Worm (Caenorhabditis elegans) whole organism, L3 larva: Measurements from ENCODE around the gene ubq-2.

ENCODE experiments used
- ama-1 ChIP-seq: fragments of 150-350 bp; optimal IDR thresholded peaks from 2 replicates; lab custom pipeline; 2018
- ceh-28 ChIP-seq: fragments of 150-350 bp; optimal IDR thresholded peaks from 2 replicates; lab custom pipeline; 2014; ENCODE audit warnings: missing biosample characterization, missing genetic modification reagents, missing genetic modification characterization
- daf-12 ChIP-seq: fragments of 150-350 bp; optimal IDR thresholded peaks from 2 replicates; lab custom pipeline; 2014; ENCODE audit warnings: missing biosample characterization, missing genetic modification reagents, missing genetic modification characterization
- elt-1 ChIP-seq: fragments of 150-350 bp; optimal IDR thresholded peaks from 2 replicates; lab custom pipeline; 2014; ENCODE audit warnings: missing biosample characterization, missing genetic modification characterization
- elt-2 ChIP-seq: sonication (generic microtip); optimal IDR thresholded peaks from 2 replicates; lab custom pipeline; 2016; ENCODE audit warnings: missing genetic modification reagents, mild to moderate bottlenecking, missing genetic modification characterization, missing compliant biosample characterization
- fkh-10 ChIP-seq: sonication (generic microtip); optimal IDR thresholded peaks from 2 replicates; lab custom pipeline; 2017; ENCODE audit warnings: missing biosample characterization, missing genetic modification reagents, missing genetic modification characterization
- nfya-1 ChIP-seq: sonication (generic microtip); optimal IDR thresholded peaks from 2 replicates; lab custom pipeline; 2017; ENCODE audit warnings: missing genetic modification characterization, mild to moderate bottlenecking, missing compliant biosample characterization, antibody characterized with exemption, moderate library complexity; ENCODE audit not compliant: insufficient read depth
- nhr-237 ChIP-seq: fragments of 150-350 bp; optimal IDR thresholded peaks from 2 replicates; lab custom pipeline; 2014; ENCODE audit warnings: missing biosample characterization, missing genetic modification characterization
- nhr-25 ChIP-seq: sonication (generic microtip); optimal IDR thresholded peaks from 2 replicates; lab custom pipeline; 2017; ENCODE audit warnings: missing biosample characterization, missing genetic modification characterization
- nhr-28 ChIP-seq: fragments of 150-350 bp; optimal IDR thresholded peaks from 2 replicates; lab custom pipeline; 2014; ENCODE audit warnings: missing biosample characterization, missing genetic modification characterization
- snpc-4 ChIP-seq: fragments of 150-350 bp; optimal IDR thresholded peaks from 2 replicates; lab custom pipeline; 2014; ENCODE audit warnings: missing biosample characterization, missing genetic modification characterization
- tbx-2 ChIP-seq: sonication (generic microtip); optimal IDR thresholded peaks from 2 replicates; lab custom pipeline; 2016; ENCODE audit warnings: mild to moderate bottlenecking, missing genetic modification characterization, missing compliant biosample characterization
- unc-62 ChIP-seq: fragments of 150-350 bp; sonication (generic microtip); optimal IDR thresholded peaks from 4 replicates; lab custom pipeline; 2014; ENCODE audit warnings: missing biosample characterization, missing genetic modification reagents, missing genetic modification characterization

DNA sequence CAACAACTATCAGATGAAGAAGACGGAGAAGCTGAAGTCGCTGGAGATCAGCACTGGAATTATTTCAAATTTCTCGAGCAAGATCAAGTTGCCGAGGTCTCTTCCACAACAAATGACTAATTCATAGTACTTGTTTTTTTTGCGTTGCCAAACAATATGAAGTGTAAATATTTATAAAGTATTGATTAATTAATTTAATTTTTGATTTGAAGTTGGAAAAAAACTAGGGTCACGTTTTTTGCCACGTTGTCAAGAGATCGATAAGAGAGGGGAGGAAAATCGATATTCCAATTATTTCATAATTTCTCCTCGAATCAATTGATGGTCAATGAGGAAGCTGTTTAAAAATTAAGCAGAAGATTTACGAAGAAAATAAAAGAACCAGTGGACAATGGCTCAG, 26.8 kb upstream of the ubq-2 start, which contains the start of gene snf-7:
- no peak for TF ChIP-seq nhr-237 (tag; lab: Kevin White, UChicago)
- TF ChIP-seq unc-62 (GFP tag; lab: Kevin White, UChicago) = no peak
- no peak for TF ChIP-seq snpc-4 (tag; lab: Kevin White, UChicago)
- no peak for TF ChIP-seq elt-2
- no peak for TF ChIP-seq daf-12 (tag; lab: Kevin White, UChicago)
- TF ChIP-seq ama-1 (lab: Kevin White, UChicago) = no peak
- TF ChIP-seq nhr-28 = no peak
- TF ChIP-seq fkh-10 = no peak
- no peak for TF ChIP-seq elt-1 (tag; lab: Kevin White, UChicago)
- no peak for TF ChIP-seq ceh-28
- no peak for TF ChIP-seq tbx-2 (tag; lab: Kevin White, UChicago)
- TF ChIP-seq nfya-1 (tag; lab: Kevin White, UChicago) = no peak
- TF ChIP-seq nhr-25 (tag; lab: Kevin White, UChicago) = no peak
